Worm (Caenorhabditis elegans): ENCODE results near the gene pqn-63.

The pqn-63 gene

ce11 chrV:9615725-9616124 is at the start of gene pqn-63:
Gene pqn-63 (plus strand): TSS chrV:9616031.
- TF ChIP-seq him-1 (tag; optimal IDR thresholded peaks at IDR 0.05) (no peak), dao-5 (tag; optimal IDR thresholded peaks at IDR 0.05) (no peak), W03F9.2 (tag; optimal IDR thresholded peaks at IDR 0.05) (no peak)

- TF ChIP-seq W03F9.2 (tag; optimal IDR thresholded peaks at IDR 0.05) (no peak), dao-5 (tag; optimal IDR thresholded peaks at IDR 0.05) (no peak), him-1 (tag; optimal IDR thresholded peaks at IDR 0.05) (no peak)
Observed at ce11 chrV:9568707-9569106, 47.1 kb upstream of the pqn-63 start, which contains the start of gene F25B3.4. Gene F25B3.4 (minus strand): TSS chrV:9568807.

ce11 chrV:9570197-9570596 is 45.6 kb upstream of the pqn-63 start, which contains the start of gene F25B3.5:
Gene F25B3.5 (minus strand): TSS chrV:9570297.
- TF ChIP-seq dao-5 (tag; optimal IDR thresholded peaks at IDR 0.05) (no peak), W03F9.2 (tag; optimal IDR thresholded peaks at IDR 0.05) (no peak), him-1 (tag; optimal IDR thresholded peaks at IDR 0.05) (no peak)

- no peak for TF ChIP-seq him-1 (tag; optimal IDR thresholded peaks at IDR 0.05)
- no peak for TF ChIP-seq dao-5 (tag; optimal IDR thresholded peaks at IDR 0.05)
- TF ChIP-seq W03F9.2 (tag; optimal IDR thresholded peaks at IDR 0.05): no peak
Observed at ce11 chrV:9571056-9571455, 44.8 kb upstream of the pqn-63 start.

ce11 chrV:9571673-9572072 is 44.2 kb upstream of the pqn-63 start:
- TF ChIP-seq dao-5 (tag; optimal IDR thresholded peaks at IDR 0.05) (no peak), him-1 (tag; optimal IDR thresholded peaks at IDR 0.05) (no peak), W03F9.2 (tag; optimal IDR thresholded peaks at IDR 0.05) (no peak)

- no peak for TF ChIP-seq him-1 (tag; optimal IDR thresholded peaks at IDR 0.05)
- TF ChIP-seq W03F9.2 (tag; optimal IDR thresholded peaks at IDR 0.05): no peak
- TF ChIP-seq dao-5 (tag; optimal IDR thresholded peaks at IDR 0.05): no peak
Observed at ce11 chrV:9576991-9577390, 38.8 kb upstream of the pqn-63 start, which contains the start of gene F25B3.2. Gene F25B3.2 (plus strand): TSS chrV:9577291.

- TF ChIP-seq him-1 (tag; optimal IDR thresholded peaks at IDR 0.05) (no peak), W03F9.2 (tag; optimal IDR thresholded peaks at IDR 0.05) (no peak), dao-5 (tag; optimal IDR thresholded peaks at IDR 0.05) (no peak)
Observed at ce11 chrV:9582594-9583322, 33.1 kb upstream of the pqn-63 start, which contains the start of gene rtfo-1. Gene rtfo-1 (minus strand): TSS chrV:9582644.

- TF ChIP-seq him-1 (tag; optimal IDR thresholded peaks at IDR 0.05) (no peak), dao-5 (tag; optimal IDR thresholded peaks at IDR 0.05) (no peak), W03F9.2 (tag; optimal IDR thresholded peaks at IDR 0.05) (no peak)
Observed at ce11 chrV:9583323-9583644, 32.5 kb upstream of the pqn-63 start, which contains the start of gene K09G1.1. Gene K09G1.1 (plus strand): TSS chrV:9583545.

- TF ChIP-seq W03F9.2 (tag; optimal IDR thresholded peaks at IDR 0.05) (no peak), dao-5 (tag; optimal IDR thresholded peaks at IDR 0.05) (no peak), him-1 (tag; optimal IDR thresholded peaks at IDR 0.05) (no peak)
Observed at ce11 chrV:9584263-9584662, 31.6 kb upstream of the pqn-63 start.

ce11 chrV:9587619-9588018 is 28.2 kb upstream of the pqn-63 start:
- no peak for TF ChIP-seq dao-5 (tag; optimal IDR thresholded peaks at IDR 0.05)
- TF ChIP-seq him-1 (tag; optimal IDR thresholded peaks at IDR 0.05): no peak
- no peak for TF ChIP-seq W03F9.2 (tag; optimal IDR thresholded peaks at IDR 0.05)

ce11 chrV:9588574-9588973 is 27.3 kb upstream of the pqn-63 start:
- TF ChIP-seq W03F9.2 (tag; optimal IDR thresholded peaks at IDR 0.05): no peak
- no peak for TF ChIP-seq him-1 (tag; optimal IDR thresholded peaks at IDR 0.05)
- no peak for TF ChIP-seq dao-5 (tag; optimal IDR thresholded peaks at IDR 0.05)

ce11 chrV:9590317-9590716 is 25.5 kb upstream of the pqn-63 start, which contains the start of gene K09G1.2:
Gene K09G1.2 (plus strand): TSS chrV:9590617.
- TF ChIP-seq dao-5 (tag; optimal IDR thresholded peaks at IDR 0.05): no peak
- no peak for TF ChIP-seq him-1 (tag; optimal IDR thresholded peaks at IDR 0.05)
- no peak for TF ChIP-seq W03F9.2 (tag; optimal IDR thresholded peaks at IDR 0.05)

- no peak for TF ChIP-seq dao-5 (tag; optimal IDR thresholded peaks at IDR 0.05)
- no peak for TF ChIP-seq him-1 (tag; optimal IDR thresholded peaks at IDR 0.05)
- TF ChIP-seq W03F9.2 (tag; optimal IDR thresholded peaks at IDR 0.05): no peak
Observed at ce11 chrV:9608256-9608655, 7.6 kb upstream of the pqn-63 start, which contains the start of gene dop-2. Gene dop-2 (plus strand): TSS chrV:9608556.

- TF ChIP-seq dao-5 (tag; optimal IDR thresholded peaks at IDR 0.05) (no peak), W03F9.2 (tag; optimal IDR thresholded peaks at IDR 0.05) (no peak), him-1 (tag; optimal IDR thresholded peaks at IDR 0.05) (no peak)
Observed at ce11 chrV:9609217-9609616, 6.6 kb upstream of the pqn-63 start.

- TF ChIP-seq him-1 (tag; optimal IDR thresholded peaks at IDR 0.05): no peak
- TF ChIP-seq W03F9.2 (tag; optimal IDR thresholded peaks at IDR 0.05): no peak
- no peak for TF ChIP-seq dao-5 (tag; optimal IDR thresholded peaks at IDR 0.05)
Observed at ce11 chrV:9616130-9616529, 299 bp downstream of the pqn-63 start.

Measured in whole organism, L4/young adult.